Worm (Caenorhabditis elegans): Measurements from ENCODE around the gene T06C12.11.
A peak's percentile ranks its signal among the peaks of the same experiment; 100 is the strongest.

Gene T06C12.11

ce11 chrV:15876308-15876707 lies 16.5 kb upstream of the T06C12.11 start, which contains the start of gene nhr-102:
TSS of gene nhr-102 (minus strand) at chrV:15876408.
- no peak for TF ChIP-seq snpc-4 (tag; optimal IDR thresholded peaks at IDR 0.05)
- TF ChIP-seq ham-2 (GFP tag; optimal IDR thresholded peaks at IDR 0.05), result no peak
- TF ChIP-seq M03D4.4 (tag; optimal IDR thresholded peaks at IDR 0.05), result no peak
- no peak for TF ChIP-seq unc-62 (GFP tag; optimal IDR thresholded peaks at IDR 0.05)
- no peak for TF ChIP-seq lin-32 (GFP tag; optimal IDR thresholded peaks at IDR 0.05)
- no peak for TF ChIP-seq sptf-1 (tag; optimal IDR thresholded peaks at IDR 0.05)
- no peak for TF ChIP-seq elt-1 (tag; optimal IDR thresholded peaks at IDR 0.05; ENCODE audit: borderline replicate concordance, insufficient read depth)

- no peak for TF ChIP-seq mab-5 (tag; optimal IDR thresholded peaks at IDR 0.05)
- TF ChIP-seq nhr-28 (tag; optimal IDR thresholded peaks at IDR 0.05), result no peak
- no peak for TF ChIP-seq sptf-1 (tag; optimal IDR thresholded peaks at IDR 0.05)
- no peak for TF ChIP-seq drap-1 (GFP tag; optimal IDR thresholded peaks at IDR 0.05)
- no peak for TF ChIP-seq ztf-11 (tag; optimal IDR thresholded peaks at IDR 0.05)
- TF ChIP-seq unc-62 (GFP tag; optimal IDR thresholded peaks at IDR 0.05), result no peak
- no peak for TF ChIP-seq lin-13 (tag; optimal IDR thresholded peaks at IDR 0.05)
- no peak for TF ChIP-seq ces-1 (GFP tag; optimal IDR thresholded peaks at IDR 0.05)
- no peak for TF ChIP-seq cnd-1 (tag; optimal IDR thresholded peaks at IDR 0.05)
- TF ChIP-seq unc-120 (tag; optimal IDR thresholded peaks at IDR 0.05; ENCODE audit: poor library complexity, severe bottlenecking), result no peak
Measured at ce11 chrV:15879508-15879907, 13.3 kb upstream of the T06C12.11 start, which contains the start of gene nhr-84. TSS of gene nhr-84 (minus strand) at chrV:15879608.

ce11 chrV:15880033-15880432 lies 12.8 kb upstream of the T06C12.11 start:
- no peak for TF ChIP-seq unc-62 (GFP tag; optimal IDR thresholded peaks at IDR 0.05)
- TF ChIP-seq lin-32 (GFP tag; optimal IDR thresholded peaks at IDR 0.05), result no peak
- TF ChIP-seq mep-1 (tag; optimal IDR thresholded peaks at IDR 0.05), result no peak

- peak; percentile 57 for TF ChIP-seq nhr-237 (tag; optimal IDR thresholded peaks at IDR 0.05)
- no peak for TF ChIP-seq bed-3 (GFP tag; optimal IDR thresholded peaks at IDR 0.05)
- TF ChIP-seq mab-5 (tag; optimal IDR thresholded peaks at IDR 0.05), result no peak
Measured at ce11 chrV:15880705-15881104, 12.1 kb upstream of the T06C12.11 start.

ce11 chrV:15884698-15885097 lies 8.1 kb upstream of the T06C12.11 start, which contains the start of gene oac-42:
TSS of gene oac-42 (minus strand) at chrV:15884798.
- TF ChIP-seq ceh-43 (GFP tag; optimal IDR thresholded peaks at IDR 0.05) (no peak), nhr-2 (tag; optimal IDR thresholded peaks at IDR 0.05) (no peak), cnd-1 (tag; optimal IDR thresholded peaks at IDR 0.05) (no peak), mep-1 (tag; optimal IDR thresholded peaks at IDR 0.05) (no peak), tbx-8 (GFP tag; optimal IDR thresholded peaks at IDR 0.05) (no peak), mls-2 (tag; optimal IDR thresholded peaks at IDR 0.05) (no peak), ztf-11 (tag; optimal IDR thresholded peaks at IDR 0.05) (no peak)

- TF ChIP-seq ceh-43 (GFP tag; optimal IDR thresholded peaks at IDR 0.05), result no peak
- no peak for TF ChIP-seq unc-62 (GFP tag; optimal IDR thresholded peaks at IDR 0.05)
- TF ChIP-seq unc-39 (tag; optimal IDR thresholded peaks at IDR 0.05), result no peak
- TF ChIP-seq mab-5 (tag; optimal IDR thresholded peaks at IDR 0.05), result no peak
- TF ChIP-seq ces-1 (GFP tag; optimal IDR thresholded peaks at IDR 0.05), result no peak
- TF ChIP-seq unc-120 (tag; optimal IDR thresholded peaks at IDR 0.05; ENCODE audit: poor library complexity, severe bottlenecking), result no peak
- TF ChIP-seq pha-4 (tag; optimal IDR thresholded peaks at IDR 0.05), result no peak
- TF ChIP-seq drap-1 (GFP tag; optimal IDR thresholded peaks at IDR 0.05), result no peak
- no peak for TF ChIP-seq mls-2 (tag; optimal IDR thresholded peaks at IDR 0.05)
- no peak for TF ChIP-seq lin-13 (tag; optimal IDR thresholded peaks at IDR 0.05)
- no peak for TF ChIP-seq flh-1 (GFP tag; optimal IDR thresholded peaks at IDR 0.05)
- TF ChIP-seq nhr-2 (tag; optimal IDR thresholded peaks at IDR 0.05), result no peak
- no peak for TF ChIP-seq mep-1 (tag; optimal IDR thresholded peaks at IDR 0.05)
Measured at ce11 chrV:15885967-15886366, 6.8 kb upstream of the T06C12.11 start, which contains the start of gene T06C12.9. TSS of gene T06C12.9 (minus strand) at chrV:15886067.

- no peak for TF ChIP-seq elt-3 (tag; optimal IDR thresholded peaks at IDR 0.05)
- no peak for TF ChIP-seq elt-1 (tag; optimal IDR thresholded peaks at IDR 0.05; ENCODE audit: borderline replicate concordance, insufficient read depth)
- no peak for TF ChIP-seq ceh-39 (tag; optimal IDR thresholded peaks at IDR 0.05)
- TF ChIP-seq nhr-2 (tag; optimal IDR thresholded peaks at IDR 0.05), result no peak
- no peak for TF ChIP-seq ceh-83 (GFP tag; optimal IDR thresholded peaks at IDR 0.05)
- TF ChIP-seq nhr-237 (tag; optimal IDR thresholded peaks at IDR 0.05), result no peak
- TF ChIP-seq nhr-12 (tag; optimal IDR thresholded peaks at IDR 0.05), result no peak
- no peak for TF ChIP-seq tbx-8 (GFP tag; optimal IDR thresholded peaks at IDR 0.05)
Measured at ce11 chrV:15887708-15888295, 5.0 kb upstream of the T06C12.11 start.
